Worm (Caenorhabditis elegans) whole organism, L4 larva: ENCODE results near the gene tmd-2.
"Not testable (repeated sequence)": the region's sequence is repeated elsewhere in the genome, so short reads cannot be mapped to it uniquely, and the experiment has no call there.

Source experiments
- ama-1 ChIP-seq: fragments of 150-350 bp; optimal IDR thresholded peaks from 2 replicates; lab custom pipeline; 2014; ENCODE audit warnings: inconsistent platforms, mixed read lengths
- ceh-32 ChIP-seq: sonication (generic microtip); optimal IDR thresholded peaks from 2 replicates; lab custom pipeline; 2016; ENCODE audit warnings: mild to moderate bottlenecking, missing genetic modification characterization, missing compliant biosample characterization; ENCODE audit not compliant: poor library complexity
- fos-1 ChIP-seq: fragments of 150-350 bp; optimal IDR thresholded peaks from 2 replicates; lab custom pipeline; 2014; ENCODE audit warnings: missing biosample characterization, missing genetic modification characterization
- mxl-2 ChIP-seq: fragments of 200-800 bp; sonication (Bioruptor generic); conservative IDR thresholded peaks from 2 replicates; pipeline ENCODE4 v1.3.6; 2022; ENCODE audit warnings: missing genetic modification reagents, missing genetic modification characterization, missing compliant biosample characterization
- pha-4 ChIP-seq, 2 experiments: fragments of 150-350 bp in 1 of 2; fragments of 200-800 bp in 1 of 2; sonication (Bioruptor generic) in 1 of 2; IDR thresholded peaks in 1 of 2; optimal IDR thresholded peaks in 1 of 2; 2 replicates each; pipeline versions ENCODE4 v1.3.6 to Lab custom; 2014 to 2022; ENCODE audit warnings: missing genetic modification characterization in 2 of 2, missing genetic modification reagents in 2 of 2, missing biosample characterization in 1 of 2, missing compliant biosample characterization in 1 of 2
- skn-1 ChIP-seq: fragments of 150-350 bp; optimal IDR thresholded peaks from 2 replicates; lab custom pipeline; 2014; ENCODE audit warnings: missing biosample characterization, missing genetic modification characterization
- unc-39 ChIP-seq: sonication (generic microtip); optimal IDR thresholded peaks from 2 replicates; lab custom pipeline; 2017; ENCODE audit warnings: missing biosample characterization, missing genetic modification characterization
- ztf-11 ChIP-seq: fragments of 150-350 bp; optimal IDR thresholded peaks from 2 replicates; lab custom pipeline; 2014; ENCODE audit warnings: missing biosample characterization, missing genetic modification characterization

- not testable (repeated sequence) for TF ChIP-seq mxl-2 (GFP tag; lab: Robert Waterston, UW); skn-1; ceh-32 (tag; lab: Kevin White, UChicago); ztf-11 (tag; lab: Kevin White, UChicago); fos-1 (tag; lab: Kevin White, UChicago); unc-39 (tag; lab: Kevin White, UChicago); ama-1 (lab: Kevin White, UChicago); pha-4 (GFP tag; IDR thresholded peaks at IDR 0.05; lab: Robert Waterston, UW); pha-4 (tag; optimal IDR thresholded peaks at IDR 0.05; lab: Kevin White, UChicago)
Measured at ce11 chrV:8314782-8315181, 19.7 kb upstream of the tmd-2 start.
